Worm (Caenorhabditis elegans) whole organism, L1 larva: ENCODE results near the gene sre-38.

Source experiments
- C34B4.2 ChIP-seq: sonication (generic microtip); optimal IDR thresholded peaks from 2 replicates; lab custom pipeline; 2017; ENCODE audit warnings: mild to moderate bottlenecking, missing genetic modification characterization, missing compliant biosample characterization
- efl-3 ChIP-seq: fragments of 200-800 bp; sonication (Bioruptor generic); optimal IDR thresholded peaks from 2 replicates; lab custom pipeline; 2018; ENCODE audit warnings: mild to moderate bottlenecking, missing genetic modification characterization, missing compliant biosample characterization
- fos-1 ChIP-seq: fragments of 150-350 bp; optimal IDR thresholded peaks from 2 replicates; lab custom pipeline; 2014; ENCODE audit warnings: missing biosample characterization, missing genetic modification characterization
- isw-1 ChIP-seq: fragments of 200-800 bp; sonication (Bioruptor generic); IDR thresholded peaks from 2 replicates; pipeline ENCODE4 v1.3.6; 2022; ENCODE audit warnings: missing genetic modification characterization, missing compliant biosample characterization
- mef-2 ChIP-seq: fragments of 150-350 bp; optimal IDR thresholded peaks from 2 replicates; lab custom pipeline; 2014; ENCODE audit warnings: missing biosample characterization, missing genetic modification characterization
- nhr-20 ChIP-seq: sonication (generic microtip); optimal IDR thresholded peaks from 2 replicates; lab custom pipeline; 2016; ENCODE audit warnings: mild to moderate bottlenecking, missing genetic modification characterization, missing compliant biosample characterization
- pqm-1 ChIP-seq: sonication (generic microtip); optimal IDR thresholded peaks from 3 replicates; lab custom pipeline; 2017; ENCODE audit warnings: missing biosample characterization, missing genetic modification characterization
- snu-23 ChIP-seq: sonication (generic microtip); optimal IDR thresholded peaks from 2 replicates; lab custom pipeline; 2016; ENCODE audit warnings: missing genetic modification characterization, missing compliant biosample characterization
- unc-98 ChIP-seq: fragments of 200-800 bp; sonication (Bioruptor generic); IDR thresholded peaks from 2 replicates; pipeline ENCODE4 v1.3.6; 2022; ENCODE audit warnings: missing genetic modification characterization, missing compliant biosample characterization
- vab-15 ChIP-seq: sonication (generic microtip); optimal IDR thresholded peaks from 2 replicates; lab custom pipeline; 2017; ENCODE audit warnings: missing genotype, mild to moderate bottlenecking, missing genetic modification characterization, missing compliant biosample characterization
- xbp-1 ChIP-seq: sonication (generic microtip); optimal IDR thresholded peaks from 2 replicates; lab custom pipeline; 2016; ENCODE audit warnings: missing genetic modification characterization, missing compliant biosample characterization

sre-38 gene

ce11 chrII:12508650-12509049 lies 51.3 kb downstream of the sre-38 start, which contains the start of gene srh-67:
Gene srh-67, plus strand, starts transcription at chrII:12508950.
- TF ChIP-seq pqm-1: no peak
- TF ChIP-seq mef-2 (tag; lab: Kevin White, UChicago): no peak
- TF ChIP-seq C34B4.2 (tag; lab: Kevin White, UChicago): no peak
- TF ChIP-seq vab-15: no peak
- TF ChIP-seq snu-23 (GFP tag; lab: Kevin White, UChicago): no peak
- no peak for TF ChIP-seq isw-1 (GFP tag; lab: Robert Waterston, UW)
- no peak for TF ChIP-seq nhr-20 (tag; lab: Kevin White, UChicago)
- no peak for TF ChIP-seq xbp-1 (tag; lab: Kevin White, UChicago)
- TF ChIP-seq unc-98: no peak
- no peak for TF ChIP-seq fos-1 (tag; lab: Kevin White, UChicago)
- no peak for TF ChIP-seq efl-3 (GFP tag; lab: Kevin White, UChicago)
